Worm (Caenorhabditis elegans): ENCODE results near the gene F43H9.3.

Gene F43H9.3

ce11 chrV:7983381-7984052 is 41.2 kb downstream of the F43H9.3 start, which contains the start of the genes natb-1 and abhd-12:
Gene natb-1, minus strand, starts transcription at chrV:7983431.
Gene abhd-12, plus strand, starts transcription at chrV:7983879.
- TF ChIP-seq W03F9.2 (tag; optimal IDR thresholded peaks at IDR 0.05): peak; percentile 75
- TF ChIP-seq dao-5 (tag; optimal IDR thresholded peaks at IDR 0.05): no peak

- TF ChIP-seq W03F9.2 (tag; optimal IDR thresholded peaks at IDR 0.05) (no peak), him-1 (tag; optimal IDR thresholded peaks at IDR 0.05) (no peak), dao-5 (tag; optimal IDR thresholded peaks at IDR 0.05) (no peak)
Observed at ce11 chrV:7980993-7981595, 43.6 kb downstream of the F43H9.3 start, which contains the start of gene F26D11.1. Gene F26D11.1, plus strand, starts transcription at chrV:7981545.

ce11 chrV:7980370-7980987 is 44.3 kb downstream of the F43H9.3 start:
- TF ChIP-seq him-1 (tag; optimal IDR thresholded peaks at IDR 0.05) (peak; percentile 14), dao-5 (tag; optimal IDR thresholded peaks at IDR 0.05) (no peak), W03F9.2 (tag; optimal IDR thresholded peaks at IDR 0.05) (no peak)

- TF ChIP-seq dao-5 (tag; optimal IDR thresholded peaks at IDR 0.05) (no peak), him-1 (tag; optimal IDR thresholded peaks at IDR 0.05) (no peak), W03F9.2 (tag; optimal IDR thresholded peaks at IDR 0.05) (no peak)
Observed at ce11 chrV:7978798-7979197, 45.9 kb downstream of the F43H9.3 start.

ce11 chrV:7977701-7978461 is 46.9 kb downstream of the F43H9.3 start, which contains the start of gene let-413:
Gene let-413, minus strand, starts transcription at chrV:7977776.
- TF ChIP-seq him-1 (tag; optimal IDR thresholded peaks at IDR 0.05): no peak
- TF ChIP-seq W03F9.2 (tag; optimal IDR thresholded peaks at IDR 0.05): no peak
- no peak for TF ChIP-seq dao-5 (tag; optimal IDR thresholded peaks at IDR 0.05)

All from whole organism, L4/young adult.